In genomic region chrX:19298785-19299114, dm6 we compare ENCODE assay signal across 1 fruit fly cellular context.
A peak's percentile ranks its signal among the peaks of the same experiment; 100 is the strongest.
TF ChIP-seq lines count a peak whose summit lies in the region.

No protein-coding gene starts in this region.

TF ChIP-seq in whole organism, embryonic, 481 proteins besides CTCF, POLR2A, EP300 and RAD21 (continued from another document):
- no peak for TF ChIP-seq Antp (GFP tag; optimal IDR thresholded peaks at IDR 0.05; lab: Kevin White, UChicago)
- peak; percentile 2 for TF ChIP-seq CHES-1-like (GFP tag; optimal IDR thresholded peaks at IDR 0.05; lab: Kevin White, UChicago)
- TF ChIP-seq Dll (GFP tag; IDR thresholded peaks at IDR 0.05; lab: Robert Waterston, UW; ENCODE audit: partially characterized antibody), result no peak
- TF ChIP-seq Taf1 (GFP tag; IDR thresholded peaks at IDR 0.05; lab: Robert Waterston, UW), result 0 out of 2 replicates have a peak, but pooled peaks have one; percentile 15
- TF ChIP-seq CG1529 (GFP tag; optimal IDR thresholded peaks at IDR 0.05; lab: Kevin White, UChicago), result peak; percentile 32
- TF ChIP-seq CG14710 (tag; optimal IDR thresholded peaks at IDR 0.05; lab: Kevin White, UChicago), result peak; percentile 33
- TF ChIP-seq eve (GFP tag; optimal IDR thresholded peaks at IDR 0.05; lab: Kevin White, UChicago), result peak in 1 of 2 experiments; percentile 79
- TF ChIP-seq CG2129 (GFP tag; IDR thresholded peaks at IDR 0.05; lab: Robert Waterston, UW; ENCODE audit: partially characterized antibody), result no peak
- no peak for TF ChIP-seq salm (tag; optimal IDR thresholded peaks at IDR 0.05; lab: Kevin White, UChicago)
- no peak for TF ChIP-seq gro (GFP tag; optimal IDR thresholded peaks at IDR 0.05; lab: Kevin White, UChicago)
- peak; percentile 30; the same call in 1 of the 3 replicates for TF ChIP-seq tgo (GFP tag; IDR thresholded peaks at IDR 0.05; lab: Robert Waterston, UW)
- peak; percentile 3 for TF ChIP-seq wek (GFP tag; optimal IDR thresholded peaks at IDR 0.05; lab: Kevin White, UChicago)
- peak; percentile 52 for TF ChIP-seq Max (GFP tag; optimal IDR thresholded peaks at IDR 0.05; lab: Kevin White, UChicago)
- TF ChIP-seq NfI (GFP tag; optimal IDR thresholded peaks at IDR 0.05; lab: Kevin White, UChicago), result peak; percentile 35
- peak; percentile 50 for TF ChIP-seq CG15269 (tag; optimal IDR thresholded peaks at IDR 0.05; lab: Kevin White, UChicago)
- TF ChIP-seq CG33213 (GFP tag; optimal IDR thresholded peaks at IDR 0.05; lab: Kevin White, UChicago), result peak; percentile 16
- no peak for TF ChIP-seq crc (GFP tag; optimal IDR thresholded peaks at IDR 0.05; lab: Kevin White, UChicago)
- TF ChIP-seq Xbp1 (GFP tag; optimal IDR thresholded peaks at IDR 0.05; lab: Kevin White, UChicago), result peak; percentile 46
- TF ChIP-seq dmrt11E (tag; optimal IDR thresholded peaks at IDR 0.05; lab: Kevin White, UChicago), result peak; percentile 54
- TF ChIP-seq CG6791 (GFP tag; IDR thresholded peaks at IDR 0.05; lab: Robert Waterston, UW; ENCODE audit: partially characterized antibody), result no peak
- peak; percentile 20 for TF ChIP-seq CG8944 (GFP tag; optimal IDR thresholded peaks at IDR 0.05; lab: Kevin White, UChicago)
- TF ChIP-seq slou (GFP tag; optimal IDR thresholded peaks at IDR 0.05; lab: Kevin White, UChicago), result no peak
- TF ChIP-seq lab (GFP tag; optimal IDR thresholded peaks at IDR 0.05; lab: Kevin White, UChicago), result no peak
- peak; percentile 28; the same call in 1 of the 2 replicates for TF ChIP-seq seq (GFP tag; IDR thresholded peaks at IDR 0.05; lab: Robert Waterston, UW)
- no peak for TF ChIP-seq Opbp (GFP tag; IDR thresholded peaks at IDR 0.05; lab: Robert Waterston, UW; ENCODE audit: partially characterized antibody)
- peak; percentile 53; the same call in 2 of the 3 replicates for TF ChIP-seq ken (GFP tag; IDR thresholded peaks at IDR 0.05; lab: Robert Waterston, UW)
- peak; percentile 37; the same call in 2 of the 3 replicates for TF ChIP-seq Aef1 (GFP tag; IDR thresholded peaks at IDR 0.05; lab: Robert Waterston, UW)
- TF ChIP-seq CG2712 (tag; optimal IDR thresholded peaks at IDR 0.05; lab: Kevin White, UChicago), result peak; percentile 68
- peak; percentile 23 for TF ChIP-seq CG2875 (GFP tag; optimal IDR thresholded peaks at IDR 0.05; lab: Kevin White, UChicago)
- TF ChIP-seq fd96Cb (tag; optimal IDR thresholded peaks at IDR 0.05; lab: Kevin White, UChicago), result peak; percentile 47
- peak; percentile 59; the same call in 1 of the 2 replicates for TF ChIP-seq Drgx (GFP tag; IDR thresholded peaks at IDR 0.05; lab: Robert Waterston, UW)
- TF ChIP-seq CG10979 (tag; optimal IDR thresholded peaks at IDR 0.05; lab: Kevin White, UChicago), result peak; percentile 55
- no peak for TF ChIP-seq p53 (GFP tag; optimal IDR thresholded peaks at IDR 0.05; lab: Kevin White, UChicago)
- no peak for TF ChIP-seq hkb (optimal IDR thresholded peaks at IDR 0.05; lab: Kevin White, UChicago)
- TF ChIP-seq hkb (GFP tag; IDR thresholded peaks at IDR 0.05; lab: Robert Waterston, UW), result peak; percentile 56
- TF ChIP-seq CG3281 (GFP tag; optimal IDR thresholded peaks at IDR 0.05; lab: Kevin White, UChicago), result peak; percentile 20
- TF ChIP-seq usp (GFP tag; optimal IDR thresholded peaks at IDR 0.05; lab: Kevin White, UChicago), result no peak
- peak; percentile 18 for TF ChIP-seq shn (GFP tag; optimal IDR thresholded peaks at IDR 0.05; lab: Kevin White, UChicago)
- TF ChIP-seq hb (GFP tag; IDR thresholded peaks at IDR 0.05; lab: Robert Waterston, UW; ENCODE audit: partially characterized antibody), result no peak
- no peak for TF ChIP-seq CG5180 (GFP tag; optimal IDR thresholded peaks at IDR 0.05; lab: Kevin White, UChicago)
- peak; percentile 15 for TF ChIP-seq CG7987 (GFP tag; optimal IDR thresholded peaks at IDR 0.05; lab: Kevin White, UChicago)
- TF ChIP-seq esg (GFP tag; conservative IDR thresholded peaks at IDR 0.05; lab: Robert Waterston, UW), result no peak; the same call in 1 of the 2 replicates
- peak; percentile 45; the same call in 1 of the 2 replicates for TF ChIP-seq Ada2b (GFP tag; IDR thresholded peaks at IDR 0.05; lab: Robert Waterston, UW)
- no peak for TF ChIP-seq bigmax (GFP tag; optimal IDR thresholded peaks at IDR 0.05; lab: Kevin White, UChicago)
- peak; percentile 18 for TF ChIP-seq tin (GFP tag; optimal IDR thresholded peaks at IDR 0.05; lab: Kevin White, UChicago)
- peak; percentile 52 for TF ChIP-seq CG2678 (tag; optimal IDR thresholded peaks at IDR 0.05; lab: Kevin White, UChicago)
- peak; percentile 41; the same call in 1 of the 2 replicates for TF ChIP-seq Rx (GFP tag; IDR thresholded peaks at IDR 0.05; lab: Robert Waterston, UW)
- TF ChIP-seq D19A (tag; optimal IDR thresholded peaks at IDR 0.05; lab: Kevin White, UChicago), result peak; percentile 18
- TF ChIP-seq Dek (tag; optimal IDR thresholded peaks at IDR 0.05; lab: Kevin White, UChicago), result peak; percentile 38
- TF ChIP-seq CG8765 (GFP tag; IDR thresholded peaks at IDR 0.05; lab: Robert Waterston, UW), result 0 out of 2 replicates have a peak, but pooled peaks have one; percentile 24
- no peak for TF ChIP-seq CG8290 (GFP tag; optimal IDR thresholded peaks at IDR 0.05; lab: Kevin White, UChicago)
- peak in 1 of 2 experiments; percentile 2 for TF ChIP-seq CG8290 (tag; optimal IDR thresholded peaks at IDR 0.05; lab: Kevin White, UChicago)
- peak; percentile 60 for TF ChIP-seq CG17568 (GFP tag; optimal IDR thresholded peaks at IDR 0.05; lab: Kevin White, UChicago)
- peak; percentile 66 for TF ChIP-seq CG14050 (GFP tag; IDR thresholded peaks at IDR 0.05; lab: Robert Waterston, UW)
- TF ChIP-seq tio (GFP tag; optimal IDR thresholded peaks at IDR 0.05; lab: Kevin White, UChicago), result no peak
- no peak for TF ChIP-seq CG12299 (tag; optimal IDR thresholded peaks at IDR 0.05; lab: Kevin White, UChicago)
- TF ChIP-seq CG12769 (tag; optimal IDR thresholded peaks at IDR 0.05; lab: Kevin White, UChicago), result peak; percentile 17
- TF ChIP-seq CG4424 (GFP tag; optimal IDR thresholded peaks at IDR 0.05; lab: Kevin White, UChicago), result peak; percentile 11
- no peak for TF ChIP-seq Hand (GFP tag; optimal IDR thresholded peaks at IDR 0.05; lab: Kevin White, UChicago)
- TF ChIP-seq Ets65A (GFP tag; lab: Kevin White, UChicago), result no peak
- TF ChIP-seq peb (GFP tag; IDR thresholded peaks at IDR 0.05; lab: Robert Waterston, UW), result no peak
- no peak for TF ChIP-seq CG7271 (tag; optimal IDR thresholded peaks at IDR 0.05; lab: Kevin White, UChicago)
- no peak for TF ChIP-seq CG32767 (GFP tag; IDR thresholded peaks at IDR 0.05; lab: Robert Waterston, UW)
- peak; percentile 20 for TF ChIP-seq CG16863 (GFP tag; optimal IDR thresholded peaks at IDR 0.05; lab: Kevin White, UChicago)
- no peak for TF ChIP-seq cato (GFP tag; optimal IDR thresholded peaks at IDR 0.05; lab: Kevin White, UChicago; ENCODE audit: borderline replicate concordance)
- TF ChIP-seq wor (GFP tag; IDR thresholded peaks at IDR 0.05; lab: Robert Waterston, UW), result peak; percentile 28; the same call in 1 of the 2 replicates
- TF ChIP-seq lilli (GFP tag; optimal IDR thresholded peaks at IDR 0.05; lab: Kevin White, UChicago), result peak; percentile 50
- no peak for TF ChIP-seq Gsc (GFP tag; IDR thresholded peaks at IDR 0.05; lab: Robert Waterston, UW)
- peak; percentile 20 for TF ChIP-seq CG12942 (GFP tag; optimal IDR thresholded peaks at IDR 0.05; lab: Kevin White, UChicago)
- peak; percentile 69 for TF ChIP-seq gem (tag; optimal IDR thresholded peaks at IDR 0.05; lab: Kevin White, UChicago)
- no peak for TF ChIP-seq CG5245 (GFP tag; optimal IDR thresholded peaks at IDR 0.05; lab: Kevin White, UChicago)
- peak; percentile 35 for TF ChIP-seq CG10209 (GFP tag; optimal IDR thresholded peaks at IDR 0.05; lab: Kevin White, UChicago)
- peak; percentile 47 for TF ChIP-seq gcm (GFP tag; optimal IDR thresholded peaks at IDR 0.05; lab: Kevin White, UChicago)
- peak; percentile 30 for TF ChIP-seq CoRest (tag; optimal IDR thresholded peaks at IDR 0.05; lab: Kevin White, UChicago)
- peak; percentile 53; the same call in 1 of the 2 replicates for TF ChIP-seq CG14441 (GFP tag; IDR thresholded peaks at IDR 0.05; lab: Robert Waterston, UW)
- peak; percentile 48; the same call in 1 of the 3 replicates for TF ChIP-seq otp (GFP tag; IDR thresholded peaks at IDR 0.05; lab: Robert Waterston, UW)
- peak; percentile 66; the same call in 2 of the 3 replicates for TF ChIP-seq CG11456 (GFP tag; IDR thresholded peaks at IDR 0.05; lab: Robert Waterston, UW)
- TF ChIP-seq Med (GFP tag; lab: Kevin White, UChicago), result peak; percentile 91
- peak; percentile 48 for TF ChIP-seq CG11504 (tag; optimal IDR thresholded peaks at IDR 0.05; lab: Kevin White, UChicago)
- peak; percentile 51; the same call in 1 of the 2 replicates for TF ChIP-seq CG9932 (GFP tag; IDR thresholded peaks at IDR 0.05; lab: Robert Waterston, UW)
- peak; percentile 23 for TF ChIP-seq CG8388 (GFP tag; optimal IDR thresholded peaks at IDR 0.05; lab: Kevin White, UChicago)
- TF ChIP-seq CG17359 (tag; optimal IDR thresholded peaks at IDR 0.05; lab: Kevin White, UChicago), result peak; percentile 65
- TF ChIP-seq HLH4C (GFP tag; IDR thresholded peaks at IDR 0.05; lab: Robert Waterston, UW; ENCODE audit: partially characterized antibody), result no peak
- peak; percentile 54; the same call in 1 of the 2 replicates for TF ChIP-seq HLH3B (GFP tag; IDR thresholded peaks at IDR 0.05; lab: Robert Waterston, UW)
- TF ChIP-seq CG13775 (GFP tag; optimal IDR thresholded peaks at IDR 0.05; lab: Kevin White, UChicago), result peak; percentile 23
- TF ChIP-seq CG43689 (GFP tag; IDR thresholded peaks at IDR 0.05; lab: Robert Waterston, UW), result no peak
- TF ChIP-seq CG34422 (GFP tag; IDR thresholded peaks at IDR 0.05; lab: Robert Waterston, UW), result peak; percentile 35; the same call in 2 of the 3 replicates
- peak; percentile 49 for TF ChIP-seq trem (tag; optimal IDR thresholded peaks at IDR 0.05; lab: Kevin White, UChicago)
- peak; percentile 61 for TF ChIP-seq CG17328 (GFP tag; IDR thresholded peaks at IDR 0.05; lab: Robert Waterston, UW)
- peak; percentile 17 for TF ChIP-seq CG16815 (GFP tag; optimal IDR thresholded peaks at IDR 0.05; lab: Kevin White, UChicago)
- peak; percentile 28 for TF ChIP-seq CG12071 (GFP tag; optimal IDR thresholded peaks at IDR 0.05; lab: Kevin White, UChicago)
- no peak for TF ChIP-seq aop (GFP tag; IDR thresholded peaks at IDR 0.05; lab: Robert Waterston, UW)
- peak; percentile 8 for TF ChIP-seq sima (GFP tag; optimal IDR thresholded peaks at IDR 0.05; lab: Kevin White, UChicago)
- peak; percentile 34 for TF ChIP-seq CG9727 (GFP tag; optimal IDR thresholded peaks at IDR 0.05; lab: Kevin White, UChicago)
- no peak for TF ChIP-seq pzg (GFP tag; optimal IDR thresholded peaks at IDR 0.05; lab: Kevin White, UChicago)
- TF ChIP-seq CG6175 (GFP tag; IDR thresholded peaks at IDR 0.05; lab: Robert Waterston, UW), result no peak
- TF ChIP-seq ranshi (GFP tag; IDR thresholded peaks at IDR 0.05; lab: Robert Waterston, UW), result peak; percentile 50; the same call in 1 of the 2 replicates
- TF ChIP-seq Chrac-16 (GFP tag; optimal IDR thresholded peaks at IDR 0.05; lab: Kevin White, UChicago), result peak; percentile 32
- TF ChIP-seq sens-2 (GFP tag; IDR thresholded peaks at IDR 0.05; lab: Robert Waterston, UW), result peak; percentile 24; the same call in 1 of the 2 replicates
- no peak for TF ChIP-seq nerfin-1 (tag; optimal IDR thresholded peaks at IDR 0.05; lab: Kevin White, UChicago)
- TF ChIP-seq CG7372 (GFP tag; IDR thresholded peaks at IDR 0.05; lab: Robert Waterston, UW), result 0 out of 2 replicates have a peak, but pooled peaks have one; percentile 21
- peak; percentile 81 for TF ChIP-seq vvl (GFP tag; IDR thresholded peaks at IDR 0.05; lab: Robert Waterston, UW)
- peak; percentile 29 for TF ChIP-seq scrt (GFP tag; optimal IDR thresholded peaks at IDR 0.05; lab: Kevin White, UChicago)
- peak; percentile 8 for TF ChIP-seq CG18764 (GFP tag; optimal IDR thresholded peaks at IDR 0.05; lab: Kevin White, UChicago)
- peak; percentile 23 for TF ChIP-seq pnt (GFP tag; optimal IDR thresholded peaks at IDR 0.05; lab: Kevin White, UChicago)
- TF ChIP-seq repo (GFP tag; optimal IDR thresholded peaks at IDR 0.05; lab: Kevin White, UChicago), result no peak
